Fruit fly (Drosophila melanogaster) whole organism, embryonic: ENCODE measurements around the gene CG14882.

Source experiments
- Bdp1 ChIP-seq: fragments of 200-800 bp; sonication (Bioruptor generic); optimal IDR thresholded peaks from 3 replicates; lab custom pipeline; 2016; ENCODE audit warnings: missing biosample characterization, missing genetic modification characterization
- CG11085 ChIP-seq: fragments of 200-800 bp; sonication (Bioruptor generic); IDR thresholded peaks from 2 replicates; pipeline ENCODE4 v1.3.6; 2022; ENCODE audit warnings: missing biosample characterization, missing genetic modification characterization
- CG12104 ChIP-seq: fragments of 200-800 bp; sonication (Bioruptor generic); optimal IDR thresholded peaks from 3 replicates; lab custom pipeline; 2016; ENCODE audit warnings: missing biosample characterization, missing genetic modification characterization
- CG12744 ChIP-seq: fragments of 200-800 bp; sonication (Bioruptor generic); optimal IDR thresholded peaks from 2 replicates; lab custom pipeline; 2016; ENCODE audit warnings: missing biosample characterization, missing genetic modification characterization
- CG14014 ChIP-seq: fragments of 200-800 bp; sonication (Bioruptor generic); IDR thresholded peaks from 2 replicates; pipeline ENCODE4 v1.3.6; 2022; ENCODE audit warnings: missing biosample characterization, missing genetic modification characterization
- CG1529 ChIP-seq: fragments of 200-800 bp; sonication (Bioruptor generic); optimal IDR thresholded peaks from 3 replicates; lab custom pipeline; 2018; ENCODE audit warnings: missing biosample characterization, missing genetic modification characterization
- CG16779 ChIP-seq: fragments of 200-800 bp; sonication (Bioruptor generic); IDR thresholded peaks from 2 replicates; pipeline ENCODE4 v1.3.6; 2022; ENCODE audit warnings: missing biosample characterization, missing genetic modification characterization
- CG17328 ChIP-seq: fragments of 200-800 bp; sonication (Bioruptor generic); IDR thresholded peaks from 2 replicates; pipeline ENCODE4 v1.3.6; 2022; ENCODE audit warnings: missing biosample characterization, missing genetic modification characterization
- CG2199 ChIP-seq: fragments of 200-800 bp; sonication (Bioruptor generic); IDR thresholded peaks from 3 replicates; pipeline ENCODE4 v1.3.6; 2022; ENCODE audit warnings: missing biosample characterization, missing genetic modification characterization
- CG2889 ChIP-seq: fragments of 200-800 bp; sonication (Bioruptor generic); IDR thresholded peaks from 3 replicates; pipeline ENCODE4 v1.3.6; 2022; ENCODE audit warnings: missing biosample characterization, missing genetic modification characterization
- CG30403 ChIP-seq: fragments of 200-800 bp; sonication (Bioruptor generic); optimal IDR thresholded peaks from 3 replicates; lab custom pipeline; 2016; ENCODE audit warnings: missing biosample characterization, missing genetic modification characterization
- CG31388 ChIP-seq: fragments of 200-800 bp; sonication (Bioruptor generic); optimal IDR thresholded peaks from 2 replicates; lab custom pipeline; 2016; ENCODE audit warnings: missing biosample characterization, missing genetic modification characterization
- CG3847 ChIP-seq: fragments of 200-800 bp; sonication (Bioruptor generic); IDR thresholded peaks from 2 replicates; pipeline ENCODE4 v1.3.6; 2022; ENCODE audit warnings: missing biosample characterization, missing genetic modification characterization
- CG42726 ChIP-seq: fragments of 200-800 bp; sonication (Bioruptor generic); IDR thresholded peaks from 2 replicates; pipeline ENCODE4 v1.3.6; 2022; ENCODE audit warnings: missing biosample characterization, missing genetic modification characterization; ENCODE audit not compliant: partially characterized antibody
- CG4360 ChIP-seq: fragments of 200-800 bp; sonication (Bioruptor generic); IDR thresholded peaks from 2 replicates; pipeline ENCODE4 v1.3.6; 2022; ENCODE audit warnings: missing biosample characterization, missing genetic modification characterization
- CG4617 ChIP-seq: fragments of 200-800 bp; sonication (Bioruptor generic); optimal IDR thresholded peaks from 3 replicates; lab custom pipeline; 2016; ENCODE audit warnings: missing biosample characterization, missing genetic modification characterization, borderline replicate concordance
- CG7987 ChIP-seq: fragments of 200-800 bp; sonication (Bioruptor generic); optimal IDR thresholded peaks from 2 replicates; lab custom pipeline; 2018; ENCODE audit warnings: missing biosample characterization, mild to moderate bottlenecking, missing genetic modification characterization, moderate library complexity
- CG8290 ChIP-seq, 3 experiments: fragments of 200-800 bp; sonication (Bioruptor generic); optimal IDR thresholded peaks; 2 replicates each; lab custom pipeline; 2016 to 2019; ENCODE audit warnings: missing biosample characterization in 3 of 3, missing genetic modification characterization in 3 of 3, mild to moderate bottlenecking in 2 of 3, moderate library complexity in 1 of 3
- CG9727 ChIP-seq: fragments of 200-800 bp; sonication (Bioruptor generic); optimal IDR thresholded peaks from 3 replicates; lab custom pipeline; 2017; ENCODE audit warnings: missing biosample characterization, mild to moderate bottlenecking, missing genetic modification characterization
- CG9797 ChIP-seq: fragments of 200-800 bp; sonication (Bioruptor generic); optimal IDR thresholded peaks from 3 replicates; lab custom pipeline; 2018; ENCODE audit warnings: missing biosample characterization, mild to moderate bottlenecking, missing genetic modification characterization
- D ChIP-seq, 2 experiments: fragments of 200-800 bp in 1 of 2; fragments of >200 bp in 1 of 2; sonication (Bioruptor generic) in 1 of 2; optimal IDR thresholded peaks; 2 replicates in 1 of 2; 3 replicates in 1 of 2; lab custom pipeline; 2017; ENCODE audit warnings: mild to moderate bottlenecking in 1 of 2, missing biosample characterization in 1 of 2, missing genetic modification characterization in 1 of 2, missing genetic modification reagents in 1 of 2
- D19A ChIP-seq: fragments of 200-800 bp; optimal IDR thresholded peaks from 3 replicates; lab custom pipeline; 2019; ENCODE audit warnings: missing biosample characterization, mild to moderate bottlenecking, missing genetic modification characterization, moderate library complexity
- H15 ChIP-seq: fragments of 200-800 bp; sonication (Bioruptor generic); IDR thresholded peaks from 3 replicates; pipeline ENCODE4 v1.3.6; 2022; ENCODE audit warnings: missing biosample characterization, missing genetic modification characterization
- HLH3B ChIP-seq: fragments of 200-800 bp; sonication (Bioruptor generic); IDR thresholded peaks from 2 replicates; pipeline ENCODE4 v1.3.6; 2022; ENCODE audit warnings: missing biosample characterization, missing genetic modification characterization
- Lim3 ChIP-seq: fragments of 200-800 bp; sonication (Bioruptor generic); IDR thresholded peaks from 2 replicates; pipeline ENCODE4 v1.3.6; 2022; ENCODE audit warnings: missing biosample characterization, missing genetic modification characterization
- MTF-1 ChIP-seq: fragments of 200-800 bp; sonication (Bioruptor generic); optimal IDR thresholded peaks from 2 replicates; lab custom pipeline; 2018; ENCODE audit warnings: missing biosample characterization, mild to moderate bottlenecking, missing genetic modification characterization, borderline replicate concordance
- Meics ChIP-seq: fragments of 200-800 bp; sonication (Bioruptor generic); optimal IDR thresholded peaks from 2 replicates; lab custom pipeline; 2017; ENCODE audit warnings: missing biosample characterization, mild to moderate bottlenecking, missing genetic modification characterization
- Rfx ChIP-seq: fragments of 200-800 bp; sonication (Bioruptor generic); IDR thresholded peaks from 2 replicates; pipeline ENCODE4 v1.3.6; 2022; ENCODE audit warnings: missing biosample characterization, missing genetic modification characterization
- Sin3A ChIP-seq: fragments of >200 bp; optimal IDR thresholded peaks from 2 replicates; lab custom pipeline; 2018
- Vsx1 ChIP-seq: fragments of 200-800 bp; sonication (Bioruptor generic); optimal IDR thresholded peaks from 2 replicates; lab custom pipeline; 2017; ENCODE audit warnings: missing biosample characterization, mild to moderate bottlenecking, missing genetic modification characterization, missing genetic modification reagents
- ash1 ChIP-seq: fragments of 200-800 bp; sonication (Bioruptor generic); optimal IDR thresholded peaks from 2 replicates; lab custom pipeline; 2018; ENCODE audit warnings: missing biosample characterization, mild to moderate bottlenecking, missing genetic modification characterization
- cg ChIP-seq: fragments of 200-800 bp; sonication (Bioruptor generic); optimal IDR thresholded peaks from 3 replicates; lab custom pipeline; 2019; ENCODE audit warnings: missing biosample characterization, mild to moderate bottlenecking, missing genetic modification characterization, moderate library complexity
- croc ChIP-seq: fragments of 200-800 bp; sonication (Bioruptor generic); conservative IDR thresholded peaks from 3 replicates; pipeline ENCODE4 v1.3.6; 2022; ENCODE audit warnings: missing biosample characterization, missing genetic modification characterization
- crol ChIP-seq: fragments of 200-800 bp; sonication (Bioruptor generic); IDR thresholded peaks from 2 replicates; pipeline ENCODE4 v1.3.6; 2022; ENCODE audit warnings: missing biosample characterization, missing genetic modification characterization
- crp ChIP-seq, 2 experiments: fragments of 200-800 bp; sonication (Bioruptor generic); optimal IDR thresholded peaks; 2 replicates in 1 of 2; 3 replicates in 1 of 2; lab custom pipeline; 2017; ENCODE audit warnings: missing biosample characterization in 2 of 2, missing genetic modification characterization in 2 of 2, mild to moderate bottlenecking in 1 of 2, moderate library complexity in 1 of 2
- dm ChIP-seq: fragments of 200-800 bp; sonication (Bioruptor generic); optimal IDR thresholded peaks from 3 replicates; lab custom pipeline; 2016; ENCODE audit warnings: missing biosample characterization, missing genetic modification characterization
- dmrt99B ChIP-seq: fragments of 200-800 bp; sonication (Bioruptor generic); optimal IDR thresholded peaks from 2 replicates; lab custom pipeline; 2018; ENCODE audit warnings: missing biosample characterization, mild to moderate bottlenecking, missing genetic modification characterization, moderate library complexity
- ken ChIP-seq: fragments of 200-800 bp; sonication (Bioruptor generic); IDR thresholded peaks from 3 replicates; pipeline ENCODE4 v1.3.6; 2022; ENCODE audit warnings: missing biosample characterization, missing genetic modification characterization
- kni ChIP-seq: fragments of 200-800 bp; sonication (Bioruptor generic); optimal IDR thresholded peaks from 3 replicates; lab custom pipeline; 2017; ENCODE audit warnings: mild to moderate bottlenecking, missing biosample characterization, missing genetic modification reagents, missing genetic modification characterization
- mld ChIP-seq: fragments of 200-800 bp; sonication (Bioruptor generic); IDR thresholded peaks from 3 replicates; pipeline ENCODE4 v1.3.6; 2022; ENCODE audit warnings: missing biosample characterization, missing genetic modification characterization; ENCODE audit not compliant: partially characterized antibody
- nerfin-2 ChIP-seq: fragments of 200-800 bp; sonication (Bioruptor generic); IDR thresholded peaks from 2 replicates; pipeline ENCODE4 v1.3.6; 2022; ENCODE audit warnings: missing biosample characterization, missing genetic modification characterization; ENCODE audit not compliant: partially characterized antibody
- org-1 ChIP-seq: fragments of 200-800 bp; sonication (Bioruptor generic); optimal IDR thresholded peaks from 2 replicates; lab custom pipeline; 2017; ENCODE audit warnings: missing biosample characterization, missing genetic modification characterization
- prd ChIP-seq, 3 experiments: fragments of >200 bp in 2 of 3; fragments of 200-800 bp in 1 of 3; sonication (Bioruptor generic) in 1 of 3; optimal IDR thresholded peaks in 2 of 3; IDR thresholded peaks in 1 of 3; 2 replicates in 2 of 3; 3 replicates in 1 of 3; pipeline versions ENCODE4 v1.3.6 to Lab custom; 2017 to 2022; ENCODE audit warnings: missing biosample characterization in 1 of 3, missing genetic modification characterization in 1 of 3
- ranshi ChIP-seq: fragments of 200-800 bp; sonication (Bioruptor generic); IDR thresholded peaks from 2 replicates; pipeline ENCODE4 v1.3.6; 2022; ENCODE audit warnings: missing biosample characterization, missing genetic modification characterization
- rib ChIP-seq: fragments of 200-800 bp; sonication (Bioruptor generic); IDR thresholded peaks from 2 replicates; pipeline ENCODE4 v1.3.6; 2022; ENCODE audit warnings: missing biosample characterization, missing genetic modification characterization
- ro ChIP-seq: fragments of 200-800 bp; sonication (Bioruptor generic); IDR thresholded peaks from 2 replicates; pipeline ENCODE4 v1.3.6; 2022; ENCODE audit warnings: missing biosample characterization, missing genetic modification characterization
- row ChIP-seq: fragments of 200-800 bp; sonication (Bioruptor generic); IDR thresholded peaks from 3 replicates; pipeline ENCODE4 v1.3.6; 2022; ENCODE audit warnings: missing biosample characterization, missing genetic modification characterization
- trem ChIP-seq: fragments of 200-800 bp; optimal IDR thresholded peaks from 3 replicates; lab custom pipeline; 2019; ENCODE audit warnings: missing biosample characterization, mild to moderate bottlenecking, missing genetic modification characterization, moderate library complexity

Gene CG14882

DNA sequence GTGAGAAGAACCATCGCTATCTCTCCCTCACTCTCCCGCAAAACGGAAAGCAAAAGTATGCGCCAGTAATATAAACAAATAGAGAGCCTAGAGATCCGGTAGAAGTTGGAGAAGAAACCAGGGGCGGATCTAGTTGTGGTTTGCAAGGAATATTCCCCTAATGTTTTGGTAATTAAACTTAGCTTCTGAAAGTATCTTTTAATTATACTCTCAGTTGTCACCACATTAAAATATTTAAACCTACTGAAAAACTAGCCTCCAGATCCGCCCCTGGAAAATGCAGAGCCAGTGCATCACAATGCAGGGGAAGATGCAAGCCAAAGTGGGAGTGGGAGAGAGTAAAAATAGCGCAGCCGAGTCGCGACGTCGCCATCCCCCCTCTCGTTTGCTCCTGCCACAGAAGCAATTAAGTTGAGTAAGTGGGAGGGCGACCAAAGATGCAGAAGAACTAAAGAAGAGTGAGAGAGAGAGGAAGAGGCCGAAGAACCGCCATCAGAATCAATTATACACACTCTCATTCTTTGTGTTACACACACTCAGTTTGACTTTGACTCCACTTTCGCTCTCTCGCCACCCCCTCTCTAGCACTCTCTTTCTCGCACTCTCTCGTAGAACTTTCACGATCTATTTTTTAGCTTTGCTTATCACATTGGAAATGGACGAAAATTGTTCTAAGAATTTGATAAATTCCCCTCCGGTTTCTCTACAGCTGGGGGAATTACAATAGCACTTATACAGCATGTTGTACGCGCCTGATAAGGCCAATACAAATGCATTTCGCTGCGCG, 6.4 kb downstream of the CG14882 start (continued):
- TF ChIP-seq kni (GFP tag; lab: Kevin White, UChicago), result peak; percentile 93
- TF ChIP-seq ash1 (GFP tag; lab: Kevin White, UChicago), result peak; percentile 62
- TF ChIP-seq CG14014 (GFP tag; lab: Robert Waterston, UW), result peak; percentile 89
- peak; percentile 88 for TF ChIP-seq org-1 (GFP tag; lab: Kevin White, UChicago)
- no peak for TF ChIP-seq mld (GFP tag; lab: Robert Waterston, UW)
- TF ChIP-seq D19A (tag; lab: Kevin White, UChicago), result peak; percentile 92
- TF ChIP-seq ken, result peak; percentile 99
- TF ChIP-seq CG2889 (GFP tag; lab: Robert Waterston, UW), result peak; percentile 87
- peak; percentile 79 for TF ChIP-seq CG3847 (GFP tag; lab: Robert Waterston, UW)
- peak; percentile 98 for TF ChIP-seq CG2199 (GFP tag; lab: Robert Waterston, UW)
- peak; percentile 71 for TF ChIP-seq CG7987 (GFP tag; lab: Kevin White, UChicago)
- peak; percentile 96 for TF ChIP-seq H15
- TF ChIP-seq trem (tag; lab: Kevin White, UChicago), result peak; percentile 91
- TF ChIP-seq CG9727 (GFP tag; lab: Kevin White, UChicago), result peak; percentile 92
- peak; percentile 88 for TF ChIP-seq CG11085 (GFP tag; lab: Robert Waterston, UW)
- TF ChIP-seq CG9797, result peak; percentile 44
- peak; percentile 86 for TF ChIP-seq ro (GFP tag; lab: Robert Waterston, UW)
- TF ChIP-seq CG4617 (GFP tag; lab: Kevin White, UChicago), result peak; percentile 67
- peak; percentile 60 for TF ChIP-seq CG42726 (GFP tag; lab: Robert Waterston, UW)
- no peak for TF ChIP-seq Sin3A (lab: Kevin White, UChicago)
- no peak for TF ChIP-seq nerfin-2 (GFP tag; lab: Robert Waterston, UW)
- TF ChIP-seq MTF-1 (GFP tag; lab: Kevin White, UChicago), result peak; percentile 91
- TF ChIP-seq CG30403, result peak; percentile 93
- TF ChIP-seq D (optimal IDR thresholded peaks at IDR 0.05; lab: Kevin White, UChicago), result no peak
- peak; percentile 97 for TF ChIP-seq D (GFP tag; optimal IDR thresholded peaks at IDR 0.05; lab: Kevin White, UChicago)
- TF ChIP-seq CG8290 (GFP tag; optimal IDR thresholded peaks at IDR 0.05; lab: Kevin White, UChicago), result peak; percentile 86
- peak; percentile 83 to 93 for TF ChIP-seq CG8290 (tag; optimal IDR thresholded peaks at IDR 0.05; lab: Kevin White, UChicago)
- no peak for TF ChIP-seq prd (optimal IDR thresholded peaks at IDR 0.05; lab: Kevin White, UChicago)
- TF ChIP-seq prd (GFP tag; IDR thresholded peaks at IDR 0.05; lab: Robert Waterston, UW), result peak; percentile 97
- peak; percentile 71 for TF ChIP-seq rib (GFP tag; lab: Robert Waterston, UW)
- TF ChIP-seq Meics (GFP tag; lab: Kevin White, UChicago), result peak; percentile 76
- peak; percentile 82 for TF ChIP-seq dm
- peak; percentile 66; the same call in 1 of the 2 replicates for TF ChIP-seq Lim3 (GFP tag; lab: Robert Waterston, UW)
- TF ChIP-seq Rfx (GFP tag; lab: Robert Waterston, UW), result peak; percentile 90
- peak; percentile 75 for TF ChIP-seq CG12744 (GFP tag; lab: Kevin White, UChicago)
- TF ChIP-seq crp (GFP tag; optimal IDR thresholded peaks at IDR 0.05; lab: Kevin White, UChicago), result peak in 1 of 2 experiments; percentile 38
- TF ChIP-seq CG12104, result peak; percentile 88
- TF ChIP-seq CG4360, result peak; percentile 81
- peak; percentile 97 for TF ChIP-seq HLH3B (GFP tag; lab: Robert Waterston, UW)
- peak; percentile 87 for TF ChIP-seq CG31388 (GFP tag; lab: Kevin White, UChicago)
- peak; percentile 66 for TF ChIP-seq cg
- TF ChIP-seq croc (GFP tag; lab: Robert Waterston, UW), result peak; percentile 97
- TF ChIP-seq Bdp1 (GFP tag; lab: Kevin White, UChicago), result peak; percentile 73
- TF ChIP-seq CG1529 (GFP tag; lab: Kevin White, UChicago), result peak; percentile 94
- TF ChIP-seq Vsx1 (GFP tag; lab: Kevin White, UChicago), result peak; percentile 26
- peak; percentile 93 for TF ChIP-seq row (GFP tag; lab: Robert Waterston, UW)
- peak; percentile 84 for TF ChIP-seq CG16779 (GFP tag; lab: Robert Waterston, UW)
- peak; percentile 90 for TF ChIP-seq crol (GFP tag; lab: Robert Waterston, UW)
- TF ChIP-seq dmrt99B (tag; lab: Kevin White, UChicago), result peak; percentile 96
- peak; percentile 96 for TF ChIP-seq CG17328 (GFP tag; lab: Robert Waterston, UW)
- peak; percentile 95; the same call in 1 of the 2 replicates for TF ChIP-seq ranshi
